Worm (Caenorhabditis elegans) whole organism, L1 larva: ENCODE data around the gene trmt-10A.
A peak's percentile ranks its signal among the peaks of the same experiment; 100 is the strongest.
"Not testable (repeated sequence)": the region's sequence is repeated elsewhere in the genome, so short reads cannot be mapped to it uniquely, and the experiment has no call there.

Experiments used
- C34B4.2 ChIP-seq: sonication (generic microtip); optimal IDR thresholded peaks from 2 replicates; lab custom pipeline; 2017; ENCODE audit warnings: mild to moderate bottlenecking, missing genetic modification characterization, missing compliant biosample characterization
- Y116A8C.19 ChIP-seq: sonication (generic microtip); optimal IDR thresholded peaks from 2 replicates; lab custom pipeline; 2016; ENCODE audit warnings: missing compliant biosample characterization, missing genetic modification characterization, borderline replicate concordance
- aha-1 ChIP-seq: fragments of 150-350 bp; optimal IDR thresholded peaks from 2 replicates; lab custom pipeline; 2014; ENCODE audit warnings: missing biosample characterization, missing genetic modification characterization
- aly-2 ChIP-seq: fragments of 150-350 bp; optimal IDR thresholded peaks from 2 replicates; lab custom pipeline; 2014; ENCODE audit warnings: missing biosample characterization, missing genetic modification characterization
- ceh-82 ChIP-seq, 3 experiments: fragments of 150-350 bp in 1 of 3; sonication (generic microtip) in 2 of 3; optimal IDR thresholded peaks; 2 replicates each; lab custom pipeline; 2014 to 2017; ENCODE audit warnings: missing biosample characterization in 3 of 3, missing genetic modification characterization in 3 of 3
- efl-1 ChIP-seq, 4 experiments: fragments of 150-350 bp; optimal IDR thresholded peaks in 3 of 4; peaks in 1 of 4; 1 replicate in 1 of 4; 2 replicates in 3 of 4; lab custom pipeline; 2014; ENCODE audit warnings: missing biosample characterization in 2 of 4, missing genetic modification characterization in 2 of 4, missing genetic modification reagents in 2 of 4
- elt-2 ChIP-seq: sonication (generic microtip); optimal IDR thresholded peaks from 2 replicates; lab custom pipeline; 2016; ENCODE audit warnings: missing genetic modification characterization, mild to moderate bottlenecking, inconsistent platforms, missing compliant biosample characterization, missing genetic modification reagents
- ets-5 ChIP-seq: fragments of 200-800 bp; sonication (Bioruptor generic); IDR thresholded peaks from 2 replicates; pipeline ENCODE4 v1.3.6; 2022; ENCODE audit warnings: missing genetic modification characterization, missing compliant biosample characterization
- fkh-8 ChIP-seq: sonication (generic microtip); optimal IDR thresholded peaks from 2 replicates; lab custom pipeline; 2016; ENCODE audit warnings: mild to moderate bottlenecking, missing genetic modification characterization, missing compliant biosample characterization
- grh-1 ChIP-seq: fragments of 200-800 bp; sonication (Bioruptor generic); IDR thresholded peaks from 2 replicates; pipeline ENCODE4 v1.3.6; 2022; ENCODE audit warnings: missing genetic modification reagents, missing genetic modification characterization, missing compliant biosample characterization
- isw-1 ChIP-seq: fragments of 200-800 bp; sonication (Bioruptor generic); IDR thresholded peaks from 2 replicates; pipeline ENCODE4 v1.3.6; 2022; ENCODE audit warnings: missing genetic modification characterization, missing compliant biosample characterization
- lin-14 ChIP-seq: fragments of 200-800 bp; sonication (Bioruptor generic); optimal IDR thresholded peaks from 2 replicates; lab custom pipeline; 2018; ENCODE audit warnings: mild to moderate bottlenecking, missing genetic modification characterization, moderate library complexity, missing compliant biosample characterization
- lin-35 ChIP-seq, 2 experiments: fragments of 150-350 bp; optimal IDR thresholded peaks; 2 replicates each; lab custom pipeline; 2014; ENCODE audit warnings: missing biosample characterization in 2 of 2, missing genetic modification characterization in 2 of 2, missing genetic modification reagents in 2 of 2
- lin-39 ChIP-seq: fragments of 150-350 bp; optimal IDR thresholded peaks from 2 replicates; lab custom pipeline; 2014; ENCODE audit warnings: missing biosample characterization, missing genetic modification reagents, missing genetic modification characterization
- lir-3 ChIP-seq: sonication (generic microtip); optimal IDR thresholded peaks from 2 replicates; lab custom pipeline; 2016; ENCODE audit warnings: mild to moderate bottlenecking, missing genetic modification characterization, moderate library complexity, missing compliant biosample characterization; ENCODE audit not compliant: poor library complexity
- mdl-1 ChIP-seq, 2 experiments: fragments of 150-350 bp; optimal IDR thresholded peaks; 2 replicates each; lab custom pipeline; 2014 to 2017; ENCODE audit warnings: missing biosample characterization in 2 of 2, missing genetic modification characterization in 2 of 2, inconsistent platforms in 1 of 2
- mef-2 ChIP-seq: fragments of 150-350 bp; optimal IDR thresholded peaks from 2 replicates; lab custom pipeline; 2014; ENCODE audit warnings: missing biosample characterization, missing genetic modification characterization
- mep-1 ChIP-seq: fragments of 150-350 bp; optimal IDR thresholded peaks from 2 replicates; lab custom pipeline; 2014; ENCODE audit warnings: missing biosample characterization, missing genetic modification characterization
- nhr-11 ChIP-seq: fragments of 150-350 bp; optimal IDR thresholded peaks from 2 replicates; lab custom pipeline; 2014; ENCODE audit warnings: missing biosample characterization, missing genetic modification characterization
- nhr-12 ChIP-seq: sonication (generic microtip); optimal IDR thresholded peaks from 2 replicates; lab custom pipeline; 2017; ENCODE audit warnings: missing biosample characterization, missing genetic modification characterization
- nhr-19 ChIP-seq: fragments of 200-800 bp; sonication (Bioruptor generic); conservative IDR thresholded peaks from 2 replicates; pipeline ENCODE4 v1.3.6; 2022; ENCODE audit warnings: missing genetic modification characterization, missing compliant biosample characterization
- nhr-237 ChIP-seq: fragments of 150-350 bp; optimal IDR thresholded peaks from 2 replicates; lab custom pipeline; 2014; ENCODE audit warnings: missing biosample characterization, missing genetic modification characterization
- nhr-76 ChIP-seq: sonication (generic microtip); optimal IDR thresholded peaks from 2 replicates; lab custom pipeline; 2017; ENCODE audit warnings: missing biosample characterization, missing genetic modification characterization
- pqm-1 ChIP-seq: sonication (generic microtip); optimal IDR thresholded peaks from 3 replicates; lab custom pipeline; 2017; ENCODE audit warnings: missing biosample characterization, missing genetic modification characterization
- snu-23 ChIP-seq: sonication (generic microtip); optimal IDR thresholded peaks from 2 replicates; lab custom pipeline; 2016; ENCODE audit warnings: missing genetic modification characterization, missing compliant biosample characterization
- swsn-7 ChIP-seq: sonication (generic microtip); optimal IDR thresholded peaks from 2 replicates; lab custom pipeline; 2016; ENCODE audit warnings: missing genetic modification characterization, missing compliant biosample characterization
- unc-30 ChIP-seq: sonication (generic microtip); optimal IDR thresholded peaks from 2 replicates; lab custom pipeline; 2017; ENCODE audit warnings: missing biosample characterization, missing genetic modification characterization
- zip-4 ChIP-seq: fragments of 200-800 bp; sonication (Bioruptor generic); optimal IDR thresholded peaks from 2 replicates; lab custom pipeline; 2018; ENCODE audit warnings: mild to moderate bottlenecking, missing genetic modification characterization, moderate library complexity, missing compliant biosample characterization
- ztf-11 ChIP-seq, 2 experiments: sonication (generic microtip); optimal IDR thresholded peaks; 2 replicates each; lab custom pipeline; 2016 to 2017; ENCODE audit warnings: missing genetic modification characterization in 2 of 2, missing biosample characterization in 1 of 2, missing compliant biosample characterization in 1 of 2

trmt-10A gene

DNA sequence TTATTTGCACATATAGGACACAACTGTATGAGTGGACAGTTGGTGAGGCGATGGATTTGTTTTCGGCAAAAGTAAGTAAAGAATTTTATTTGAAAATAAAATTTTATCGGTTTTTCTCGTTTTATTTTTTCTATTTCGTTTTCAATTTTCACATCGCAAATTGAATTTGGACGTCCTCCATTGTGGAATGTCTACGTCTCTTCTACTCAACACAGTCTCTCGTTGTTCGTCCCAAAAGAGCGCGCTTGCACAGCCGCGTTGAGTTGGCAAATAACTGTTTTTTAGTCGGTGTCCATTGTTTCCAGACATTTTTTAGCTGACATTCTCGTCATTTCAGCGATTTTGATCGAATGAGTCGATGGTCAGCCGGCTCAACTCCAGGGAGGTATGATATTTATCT, 32.8 kb downstream of the trmt-10A start (continued):
- TF ChIP-seq lir-3 (no peak), elt-2 (tag; lab: Kevin White, UChicago) (no peak), aly-2 (tag; lab: Kevin White, UChicago) (no peak), lin-35 (GFP tag; optimal IDR thresholded peaks at IDR 0.05; lab: Kevin White, UChicago) (peak; percentile 10 to 66), mep-1 (tag; lab: Kevin White, UChicago) (peak; percentile 19), mdl-1 (tag; optimal IDR thresholded peaks at IDR 0.05; lab: Kevin White, UChicago) (no peak), ztf-11 (tag; optimal IDR thresholded peaks at IDR 0.05; lab: Kevin White, UChicago) (no peak), grh-1 (GFP tag; lab: Robert Waterston, UW) (no peak), ceh-82 (tag; optimal IDR thresholded peaks at IDR 0.05; lab: Kevin White, UChicago) (peak in 1 of 3 experiments; percentile 7)

DNA sequence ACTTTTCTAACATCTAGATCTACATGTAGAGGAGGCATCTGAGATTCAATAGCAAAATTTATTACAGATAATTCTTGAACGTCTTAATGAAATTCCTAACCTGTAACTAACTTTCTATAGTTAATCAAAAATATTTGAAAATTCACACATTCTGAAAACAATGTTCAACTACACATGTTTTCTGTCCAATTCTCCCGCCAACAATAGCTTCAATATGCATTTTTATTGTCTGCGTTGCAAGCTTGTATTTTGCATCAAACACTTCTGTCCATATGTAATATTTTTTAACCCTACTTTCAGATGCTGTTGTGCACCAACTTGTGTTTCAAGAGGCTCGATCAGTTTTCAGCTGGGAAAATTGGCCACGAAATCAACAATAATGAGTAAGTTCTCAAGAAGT, 33.3 kb downstream of the trmt-10A start, which contains the start of gene tbc-3:
Gene tbc-3 (plus strand): TSS at position 301 of the 400 bp plus-strand sequence.
- TF ChIP-seq efl-1 (optimal IDR thresholded peaks at IDR 0.05; lab: Kevin White, UChicago) (no peak), efl-1 (GFP tag; optimal IDR thresholded peaks at IDR 0.05 in 1 of 2; lab: Kevin White, UChicago) (peak in 1 of 2 experiments; percentile 21), C34B4.2 (tag; lab: Kevin White, UChicago) (no peak), fkh-8 (tag; lab: Kevin White, UChicago) (no peak), pqm-1 (tag; lab: Kevin White, UChicago) (no peak), ets-5 (GFP tag; lab: Robert Waterston, UW) (no peak)

DNA sequence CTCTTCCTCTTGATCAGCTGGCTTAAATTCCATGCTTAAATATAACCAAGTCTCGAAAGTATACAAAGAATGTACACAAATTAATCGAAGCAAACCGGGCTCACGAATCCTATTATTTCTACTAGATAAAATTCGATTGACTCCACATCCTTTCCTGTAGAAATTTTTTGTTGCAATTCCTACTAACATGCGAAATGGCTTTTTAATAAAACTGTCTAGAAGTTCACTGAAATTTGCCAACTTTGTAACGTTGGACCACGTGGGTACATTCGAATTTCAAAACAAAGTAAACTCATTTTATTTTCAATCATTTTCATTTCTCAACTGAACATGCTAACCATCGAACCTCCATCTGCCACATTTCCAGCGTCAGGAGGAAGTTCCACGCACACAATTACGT, 36.9 kb downstream of the trmt-10A start, which contains the start of gene ssp-32:
Gene ssp-32 (plus strand): TSS at position 301 of the 400 bp plus-strand sequence.
- TF ChIP-seq Y116A8C.19 (tag; lab: Kevin White, UChicago) = no peak
- no peak for TF ChIP-seq lin-14 (GFP tag; lab: Kevin White, UChicago)
- no peak for TF ChIP-seq unc-30 (tag; lab: Kevin White, UChicago)
- no peak for TF ChIP-seq swsn-7 (tag; lab: Kevin White, UChicago)
- no peak for TF ChIP-seq aly-2 (tag; lab: Kevin White, UChicago)
- TF ChIP-seq, all 84 proteins: peak for 0

DNA sequence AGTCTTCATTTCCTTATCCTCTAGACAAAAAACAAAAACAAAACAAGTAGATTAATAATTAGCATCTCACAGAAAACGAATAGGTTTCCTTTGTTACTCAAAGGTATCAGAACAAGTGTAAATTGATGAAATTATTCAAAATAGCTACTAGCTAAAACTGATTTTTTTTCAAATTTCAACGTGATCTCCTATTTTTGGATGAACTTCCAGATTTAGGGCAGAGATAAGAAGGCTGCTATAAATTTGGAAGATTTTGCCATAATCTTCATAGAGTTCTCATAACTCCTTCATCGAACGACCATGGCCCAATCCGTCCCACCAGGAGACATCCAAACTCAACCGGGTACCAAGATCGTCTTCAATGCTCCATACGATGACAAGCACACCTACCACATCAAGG, 37.7 kb downstream of the trmt-10A start, which contains the start of gene msp-77:
Gene msp-77 (plus strand): TSS at position 301 of the 400 bp plus-strand sequence.
- TF ChIP-seq nhr-237; nhr-11 (tag; lab: Kevin White, UChicago); Y116A8C.19 (tag; lab: Kevin White, UChicago): not testable (repeated sequence)
- TF ChIP-seq, all 84 proteins: peak for 0; not testable (repeated sequence) for 84

DNA sequence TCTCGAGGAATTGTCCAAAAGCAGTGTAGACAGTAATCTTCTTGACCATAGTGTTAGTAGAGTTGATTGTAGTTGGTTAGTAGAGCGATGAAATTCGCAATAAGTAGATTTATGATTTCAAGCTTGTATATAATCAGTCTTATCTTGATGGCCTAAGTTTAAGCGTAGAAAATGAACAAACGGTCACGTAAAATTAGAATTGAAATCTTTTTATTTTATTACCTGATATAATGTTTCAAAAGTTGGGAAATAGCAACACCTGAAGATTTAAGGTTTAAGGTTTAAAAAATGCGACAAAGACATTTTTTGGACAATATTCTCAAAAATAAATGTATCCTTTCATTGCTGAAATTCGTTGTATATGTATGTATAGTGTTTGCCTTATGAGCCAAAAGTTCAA, 38.4 kb downstream of the trmt-10A start, which contains the start of gene sss-1:
Gene sss-1 (minus strand): TSS at position 101 of the 400 bp plus-strand sequence.
- not testable (repeated sequence) for TF ChIP-seq zip-4, lin-14, snu-23 (GFP tag; lab: Kevin White, UChicago)
- TF ChIP-seq, all 84 proteins: peak for 0; not testable (repeated sequence) for 84

DNA sequence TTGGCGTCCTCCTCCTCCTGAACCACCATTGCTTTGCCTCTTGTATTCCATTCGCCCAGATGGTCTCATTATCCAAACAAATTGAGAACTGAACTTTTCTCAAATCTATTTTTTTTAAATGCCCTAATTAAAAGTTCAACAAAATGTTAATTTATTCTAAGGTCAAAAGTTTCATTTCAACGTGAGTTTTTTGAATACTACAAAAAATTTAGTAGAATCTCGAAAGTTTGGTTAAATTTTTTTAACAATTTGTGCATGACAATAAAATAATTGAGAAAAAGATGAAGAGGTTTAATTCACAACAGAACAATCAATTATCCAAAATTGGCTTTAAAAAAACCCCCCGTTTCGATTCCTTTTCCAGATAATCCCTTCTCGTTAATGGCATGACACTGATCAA, 40.1 kb downstream of the trmt-10A start, which contains the start of gene F32B6.4:
Gene F32B6.4 (minus strand): TSS at position 101 of the 400 bp plus-strand sequence.
- TF ChIP-seq ets-5 (GFP tag; lab: Robert Waterston, UW) = no peak
- TF ChIP-seq lin-39 (tag; lab: Kevin White, UChicago) = no peak
- TF ChIP-seq nhr-12 = no peak
- no peak for TF ChIP-seq mef-2 (tag; lab: Kevin White, UChicago)
- no peak for TF ChIP-seq ceh-82 (tag; optimal IDR thresholded peaks at IDR 0.05; lab: Kevin White, UChicago)
- no peak for TF ChIP-seq aha-1
- no peak for TF ChIP-seq nhr-76
- TF ChIP-seq nhr-19 (GFP tag; lab: Robert Waterston, UW) = no peak
- no peak for TF ChIP-seq isw-1 (GFP tag; lab: Robert Waterston, UW)
